Worm (Caenorhabditis elegans) whole organism, L4 larva: Measurements from ENCODE around the gene srab-9.

Experiments
- F26F4.8 ChIP-seq: fragments of 200-800 bp; sonication (Bioruptor generic); conservative IDR thresholded peaks from 2 replicates; pipeline ENCODE4 v1.3.6; 2022; ENCODE audit warnings: missing genetic modification characterization, missing compliant biosample characterization
- F44E2.7 ChIP-seq: fragments of 200-800 bp; sonication (Bioruptor generic); IDR thresholded peaks from 2 replicates; pipeline ENCODE4 v2.1.2; 2022; ENCODE audit warnings: missing genetic modification characterization, missing compliant biosample characterization
- R02D3.7 ChIP-seq: fragments of 150-350 bp; sonication (generic microtip); optimal IDR thresholded peaks from 3 replicates; lab custom pipeline; 2014; ENCODE audit warnings: missing biosample characterization, missing genetic modification characterization
- Y105C5A.15 ChIP-seq: fragments of 200-800 bp; sonication (Bioruptor generic); IDR thresholded peaks from 2 replicates; pipeline ENCODE4 v1.3.6; 2022; ENCODE audit warnings: missing genetic modification characterization, missing compliant biosample characterization
- Y48G9A.11 ChIP-seq: fragments of 200-800 bp; sonication (Bioruptor generic); IDR thresholded peaks from 2 replicates; pipeline ENCODE4 v1.3.6; 2022; ENCODE audit warnings: missing genetic modification reagents, missing genetic modification characterization, missing compliant biosample characterization
- Y75B8A.6 ChIP-seq: fragments of 200-800 bp; sonication (Bioruptor generic); IDR thresholded peaks from 2 replicates; pipeline ENCODE4 v1.3.6; 2022; ENCODE audit warnings: missing genetic modification reagents, missing genetic modification characterization, missing compliant biosample characterization
- ZK337.2 ChIP-seq: fragments of 200-800 bp; sonication (Bioruptor generic); IDR thresholded peaks from 2 replicates; pipeline ENCODE4 v1.3.6; 2022; ENCODE audit warnings: missing genetic modification reagents, missing genetic modification characterization, missing compliant biosample characterization
- ZK546.5 ChIP-seq, 2 experiments: sonication (generic microtip); optimal IDR thresholded peaks; 2 replicates each; lab custom pipeline; 2017; ENCODE audit warnings: missing biosample characterization in 2 of 2, missing genetic modification characterization in 2 of 2
- aha-1 ChIP-seq: fragments of 150-350 bp; peaks from one replicate; lab custom pipeline; 2014; ENCODE audit warnings: missing biosample characterization, missing genetic modification characterization
- ceh-20 ChIP-seq: fragments of 200-800 bp; sonication (Bioruptor generic); IDR thresholded peaks from 2 replicates; pipeline ENCODE4 v1.3.6; 2022; ENCODE audit warnings: missing genetic modification reagents, missing genetic modification characterization, missing compliant biosample characterization
- ceh-44 ChIP-seq: fragments of 200-800 bp; sonication (Bioruptor generic); IDR thresholded peaks from 2 replicates; pipeline ENCODE4 v1.3.6; 2022; ENCODE audit warnings: missing genetic modification reagents, missing genetic modification characterization, missing compliant biosample characterization
- ceh-62 ChIP-seq: sonication (generic microtip); optimal IDR thresholded peaks from 2 replicates; lab custom pipeline; 2017; ENCODE audit warnings: missing biosample characterization, missing genetic modification characterization
- ctbp-1 ChIP-seq: fragments of 200-800 bp; sonication (Bioruptor generic); IDR thresholded peaks from 2 replicates; pipeline ENCODE4 v1.3.6; 2022; ENCODE audit warnings: missing genetic modification reagents, missing genetic modification characterization, missing compliant biosample characterization
- daf-12 ChIP-seq: fragments of 150-350 bp; optimal IDR thresholded peaks from 2 replicates; lab custom pipeline; 2014; ENCODE audit warnings: missing biosample characterization, missing genetic modification reagents, missing genetic modification characterization
- daf-16 ChIP-seq, 3 experiments: sonication (generic microtip); optimal IDR thresholded peaks; 2 replicates each; lab custom pipeline; 2016 to 2017; ENCODE audit warnings: missing genetic modification characterization in 3 of 3, missing genetic modification reagents in 3 of 3, mild to moderate bottlenecking in 2 of 3, missing compliant biosample characterization in 2 of 3, missing biosample characterization in 1 of 3, moderate library complexity in 1 of 3
- dmd-9 ChIP-seq: fragments of 200-800 bp; sonication (Bioruptor generic); IDR thresholded peaks from 2 replicates; pipeline ENCODE4 v1.3.6; 2022; ENCODE audit warnings: missing genetic modification reagents, missing genetic modification characterization, missing compliant biosample characterization
- dpl-1 ChIP-seq: fragments of 150-350 bp; optimal IDR thresholded peaks from 2 replicates; lab custom pipeline; 2014; ENCODE audit warnings: missing biosample characterization, missing genetic modification reagents, missing genetic modification characterization
- duxl-1 ChIP-seq: sonication (generic microtip); optimal IDR thresholded peaks from 2 replicates; lab custom pipeline; 2016; ENCODE audit warnings: mild to moderate bottlenecking, missing genetic modification characterization, moderate library complexity, missing compliant biosample characterization; ENCODE audit not compliant: poor library complexity
- dve-1 ChIP-seq: sonication (generic microtip); optimal IDR thresholded peaks from 2 replicates; lab custom pipeline; 2017; ENCODE audit warnings: antibody characterized with exemption, mild to moderate bottlenecking, missing genetic modification characterization, missing compliant biosample characterization; ENCODE audit not compliant: insufficient read depth
- egl-43 ChIP-seq: fragments of 200-800 bp; sonication (Bioruptor generic); IDR thresholded peaks from 2 replicates; pipeline ENCODE4 v1.3.6; 2022; ENCODE audit warnings: missing genetic modification reagents, missing genetic modification characterization, missing compliant biosample characterization
- fkh-10 ChIP-seq: fragments of 150-350 bp; optimal IDR thresholded peaks from 2 replicates; lab custom pipeline; 2014; ENCODE audit warnings: missing biosample characterization, missing genetic modification reagents, missing genetic modification characterization
- jun-1 ChIP-seq: fragments of 150-350 bp; optimal IDR thresholded peaks from 2 replicates; lab custom pipeline; 2014; ENCODE audit warnings: missing biosample characterization, missing genetic modification reagents, missing genetic modification characterization
- lim-7 ChIP-seq: fragments of 200-800 bp; sonication (Bioruptor generic); IDR thresholded peaks from 2 replicates; pipeline ENCODE4 v1.3.6; 2022; ENCODE audit warnings: missing genetic modification characterization, missing compliant biosample characterization
- lin-15B ChIP-seq: fragments of 150-350 bp; sonication (generic microtip); optimal IDR thresholded peaks from 3 replicates; lab custom pipeline; 2014; ENCODE audit warnings: missing biosample characterization, missing genetic modification characterization
- lin-39 ChIP-seq: fragments of 150-350 bp; optimal IDR thresholded peaks from 2 replicates; lab custom pipeline; 2014; ENCODE audit warnings: missing biosample characterization, missing genetic modification reagents, missing genetic modification characterization
- mxl-2 ChIP-seq: fragments of 200-800 bp; sonication (Bioruptor generic); conservative IDR thresholded peaks from 2 replicates; pipeline ENCODE4 v1.3.6; 2022; ENCODE audit warnings: missing genetic modification reagents, missing genetic modification characterization, missing compliant biosample characterization
- nhr-10 ChIP-seq: fragments of 150-350 bp; optimal IDR thresholded peaks from 2 replicates; lab custom pipeline; 2014; ENCODE audit warnings: missing biosample characterization, missing genetic modification characterization
- nhr-48 ChIP-seq: sonication (generic microtip); optimal IDR thresholded peaks from 2 replicates; lab custom pipeline; 2016; ENCODE audit warnings: mild to moderate bottlenecking, missing genetic modification characterization, missing compliant biosample characterization
- pha-4 ChIP-seq, 2 experiments: fragments of 150-350 bp in 1 of 2; fragments of 200-800 bp in 1 of 2; sonication (Bioruptor generic) in 1 of 2; IDR thresholded peaks in 1 of 2; optimal IDR thresholded peaks in 1 of 2; 2 replicates each; pipeline versions ENCODE4 v1.3.6 to Lab custom; 2014 to 2022; ENCODE audit warnings: missing genetic modification characterization in 2 of 2, missing genetic modification reagents in 2 of 2, missing biosample characterization in 1 of 2, missing compliant biosample characterization in 1 of 2
- saeg-2 ChIP-seq: fragments of 200-800 bp; sonication (Bioruptor generic); IDR thresholded peaks from 2 replicates; pipeline ENCODE4 v1.3.6; 2022; ENCODE audit warnings: missing genetic modification reagents, missing genetic modification characterization, missing compliant biosample characterization
- set-16 ChIP-seq: fragments of 200-800 bp; sonication (Bioruptor generic); IDR thresholded peaks from 2 replicates; pipeline ENCODE4 v1.3.6; 2022; ENCODE audit warnings: missing genetic modification reagents, missing genetic modification characterization, missing compliant biosample characterization
- spr-1 ChIP-seq: sonication (generic microtip); optimal IDR thresholded peaks from 2 replicates; lab custom pipeline; 2016; ENCODE audit warnings: mild to moderate bottlenecking, missing genetic modification characterization, missing compliant biosample characterization
- spr-3 ChIP-seq: fragments of 200-800 bp; sonication (Bioruptor generic); optimal IDR thresholded peaks from 2 replicates; lab custom pipeline; 2018; ENCODE audit warnings: mild to moderate bottlenecking, missing genetic modification characterization, missing compliant biosample characterization
- unc-130 ChIP-seq: sonication (generic microtip); optimal IDR thresholded peaks from 2 replicates; lab custom pipeline; 2016; ENCODE audit warnings: missing genetic modification reagents, missing genetic modification characterization, missing compliant biosample characterization
- unc-39 ChIP-seq: sonication (generic microtip); optimal IDR thresholded peaks from 2 replicates; lab custom pipeline; 2017; ENCODE audit warnings: missing biosample characterization, missing genetic modification characterization
- unc-62 ChIP-seq, 3 experiments: fragments of 150-350 bp in 1 of 3; sonication (generic microtip); optimal IDR thresholded peaks in 2 of 3; peaks in 1 of 3; 1 replicate in 1 of 3; 2 replicates in 2 of 3; lab custom pipeline; 2014 to 2017; ENCODE audit warnings: missing biosample characterization in 3 of 3, missing genetic modification characterization in 3 of 3, missing genetic modification reagents in 3 of 3, missing genotype in 1 of 3
- zfp-3 ChIP-seq: fragments of 200-800 bp; sonication (Bioruptor generic); conservative IDR thresholded peaks from 2 replicates; pipeline ENCODE4 v1.3.6; 2022; ENCODE audit warnings: missing genetic modification reagents, missing genetic modification characterization, missing compliant biosample characterization

The srab-9 gene

ce11 chrV:3141190-3141589 is at the start of gene srab-9:
srab-9 (minus strand) TSS chrV:3141290.
- no peak for TF ChIP-seq ceh-44
- no peak for TF ChIP-seq zfp-3 (GFP tag; lab: Robert Waterston, UW)
- no peak for TF ChIP-seq F44E2.7 (GFP tag; lab: Robert Waterston, UW)
- no peak for TF ChIP-seq jun-1 (tag; lab: Kevin White, UChicago)
- TF ChIP-seq lin-15B (tag; lab: Kevin White, UChicago): no peak
- TF ChIP-seq dpl-1 (GFP tag; lab: Kevin White, UChicago): no peak
- no peak for TF ChIP-seq spr-1 (tag; lab: Kevin White, UChicago)
- no peak for TF ChIP-seq ctbp-1 (GFP tag; lab: Robert Waterston, UW)
- no peak for TF ChIP-seq ceh-62
- TF ChIP-seq ZK546.5 (tag; optimal IDR thresholded peaks at IDR 0.05; lab: Kevin White, UChicago): no peak
- TF ChIP-seq lin-39: no peak
- TF ChIP-seq egl-43 (GFP tag; lab: Robert Waterston, UW): no peak
- no peak for TF ChIP-seq daf-12 (tag; lab: Kevin White, UChicago)
- TF ChIP-seq spr-3 (GFP tag; lab: Kevin White, UChicago): no peak
- TF ChIP-seq unc-62 (GFP tag; optimal IDR thresholded peaks at IDR 0.05 in 1 of 2; lab: Kevin White, UChicago): no peak
- no peak for TF ChIP-seq unc-62 (tag; optimal IDR thresholded peaks at IDR 0.05; lab: Kevin White, UChicago)
- TF ChIP-seq Y48G9A.11 (GFP tag; lab: Robert Waterston, UW): no peak
- no peak for TF ChIP-seq dmd-9 (GFP tag; lab: Robert Waterston, UW)
- TF ChIP-seq daf-16 (GFP tag; optimal IDR thresholded peaks at IDR 0.05; lab: Kevin White, UChicago): no peak
- TF ChIP-seq daf-16 (tag; optimal IDR thresholded peaks at IDR 0.05; lab: Kevin White, UChicago): no peak
- TF ChIP-seq Y105C5A.15 (GFP tag; lab: Robert Waterston, UW): no peak
- no peak for TF ChIP-seq mxl-2 (GFP tag; lab: Robert Waterston, UW)

- TF ChIP-seq R02D3.7 (tag; lab: Kevin White, UChicago): no peak
- no peak for TF ChIP-seq dmd-9 (GFP tag; lab: Robert Waterston, UW)
- TF ChIP-seq unc-62 (GFP tag; optimal IDR thresholded peaks at IDR 0.05 in 1 of 2; lab: Kevin White, UChicago): peak in 1 of 2 experiments; percentile 83
- TF ChIP-seq unc-62 (tag; optimal IDR thresholded peaks at IDR 0.05; lab: Kevin White, UChicago): no peak
These were observed 47.0 kb upstream of the srab-9 start, which contains the start of gene lag-2 for ce11 chrV:3188043-3188442. lag-2 (plus strand) TSS chrV:3188343.

DNA sequence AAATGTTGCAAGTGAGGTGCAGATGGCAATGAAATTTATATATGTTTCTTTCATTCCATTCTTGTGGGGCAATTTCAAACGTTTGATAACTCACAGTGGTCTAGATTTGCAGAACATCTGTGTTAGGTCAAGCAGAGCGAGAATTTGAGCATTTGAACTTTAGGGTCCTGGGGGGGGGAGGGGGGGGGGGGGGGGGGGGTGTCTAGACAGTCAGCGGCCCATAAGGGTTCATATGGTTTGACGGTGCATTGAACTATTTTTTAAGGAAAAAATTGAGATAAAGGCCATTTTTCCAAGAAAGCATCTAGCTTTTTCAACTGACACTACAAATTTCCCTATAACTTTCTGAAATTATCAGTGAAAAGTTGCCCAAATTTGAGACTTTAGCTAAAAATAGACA is 44.8 kb upstream of the srab-9 start:
- TF ChIP-seq pha-4 (GFP tag; IDR thresholded peaks at IDR 0.05; lab: Robert Waterston, UW) (peak; percentile 31; the same call in 1 of the 2 replicates), pha-4 (tag; optimal IDR thresholded peaks at IDR 0.05; lab: Kevin White, UChicago) (no peak), set-16 (peak; percentile 71), mxl-2 (GFP tag; lab: Robert Waterston, UW) (no peak)

ce11 chrV:3176161-3176560 is 35.1 kb upstream of the srab-9 start, which contains the start of gene srab-8:
srab-8 (plus strand) TSS chrV:3176461.
- TF ChIP-seq nhr-48 (tag; lab: Kevin White, UChicago) (no peak), ctbp-1 (GFP tag; lab: Robert Waterston, UW) (no peak), fkh-10 (GFP tag; lab: Kevin White, UChicago) (no peak), nhr-10 (tag; lab: Kevin White, UChicago) (no peak), dve-1 (tag; lab: Kevin White, UChicago) (no peak), lin-39 (no peak), Y75B8A.6 (GFP tag; lab: Robert Waterston, UW) (no peak), ZK337.2 (no peak), unc-130 (no peak), lim-7 (GFP tag; lab: Robert Waterston, UW) (no peak), daf-12 (tag; lab: Kevin White, UChicago) (no peak), duxl-1 (tag; lab: Kevin White, UChicago) (no peak), aha-1 (tag; lab: Kevin White, UChicago) (no peak), spr-3 (GFP tag; lab: Kevin White, UChicago) (no peak), unc-39 (tag; lab: Kevin White, UChicago) (no peak), ceh-20 (GFP tag; lab: Robert Waterston, UW) (no peak), saeg-2 (GFP tag; lab: Robert Waterston, UW) (no peak), F26F4.8 (GFP tag; lab: Robert Waterston, UW) (no peak)
